Fruit fly (Drosophila melanogaster): ENCODE results near the gene CG5078.

CG5078 gene

DNA sequence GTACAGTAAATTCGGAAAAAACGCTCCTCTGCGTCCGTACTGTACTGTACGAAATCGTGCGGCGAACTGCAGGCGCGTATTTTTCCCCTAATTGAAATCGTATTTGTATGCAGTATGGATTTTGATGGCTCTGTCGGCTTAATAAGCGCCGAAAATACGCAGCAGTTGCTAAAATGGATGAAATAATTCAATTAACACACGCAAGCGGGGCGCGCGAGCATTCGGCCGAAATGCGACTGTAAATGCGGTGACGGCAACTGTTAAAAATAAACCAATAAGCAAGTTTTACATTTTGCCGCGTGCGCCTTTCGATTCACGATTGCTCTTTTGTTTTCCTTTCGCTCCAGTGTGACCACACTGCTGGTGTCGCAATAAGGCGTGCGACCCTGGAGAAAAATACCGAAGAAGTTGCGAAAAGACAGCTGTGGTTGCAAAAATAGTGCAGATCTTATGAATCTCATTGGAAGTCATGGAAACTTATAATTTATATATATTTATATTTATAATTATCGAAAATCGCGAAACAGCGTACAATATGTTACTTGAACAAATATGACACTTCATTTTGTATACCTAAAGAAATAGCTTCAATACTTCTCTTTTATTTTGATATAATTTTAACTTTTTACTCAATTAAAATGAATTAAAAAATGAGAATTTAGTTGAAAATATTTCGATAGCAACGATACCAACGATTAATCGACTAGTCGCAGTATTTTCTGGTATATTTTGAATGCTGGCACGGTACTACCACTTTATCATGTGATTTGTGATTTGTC, 32.6 kb upstream of the CG5078 start, which contains the start of the genes CG32428 and CG5969 (continued):
- TF ChIP-seq CG1621 (tag; optimal IDR thresholded peaks at IDR 0.05) (peak; percentile 11), Sox102F (GFP tag; optimal IDR thresholded peaks at IDR 0.05) (peak; percentile 47), CG6854 (GFP tag; optimal IDR thresholded peaks at IDR 0.05) (no peak), pdm3 (GFP tag; optimal IDR thresholded peaks at IDR 0.05) (peak; percentile 62), Ets96B (tag; optimal IDR thresholded peaks at IDR 0.05) (peak; percentile 75), CG6792 (GFP tag; optimal IDR thresholded peaks at IDR 0.05) (peak; percentile 60), Eip78C (GFP tag) (peak; percentile 78), OdsH (GFP tag; optimal IDR thresholded peaks at IDR 0.05) (peak; percentile 71), fd85E (GFP tag; optimal IDR thresholded peaks at IDR 0.05) (peak; percentile 33), ss (GFP tag; optimal IDR thresholded peaks at IDR 0.05) (peak; percentile 38 to 64), topi (GFP tag; optimal IDR thresholded peaks at IDR 0.05) (peak; percentile 16), CG6808 (GFP tag; optimal IDR thresholded peaks at IDR 0.05) (peak; percentile 48), CG6276 (GFP tag; optimal IDR thresholded peaks at IDR 0.05) (peak; percentile 56), svp (GFP tag) (peak; percentile 85), Hr39 (GFP tag; optimal IDR thresholded peaks at IDR 0.05) (peak; percentile 51), CG31627 (GFP tag; optimal IDR thresholded peaks at IDR 0.05) (peak; percentile 47), Sox15 (GFP tag; optimal IDR thresholded peaks at IDR 0.05) (peak; percentile 55), spab (GFP tag; optimal IDR thresholded peaks at IDR 0.05) (peak; percentile 28), CG8319 (GFP tag; optimal IDR thresholded peaks at IDR 0.05) (peak; percentile 28), CG32006 (GFP tag; optimal IDR thresholded peaks at IDR 0.05) (peak; percentile 80), Blimp-1 (GFP tag; optimal IDR thresholded peaks at IDR 0.05) (peak; percentile 46), Lpt (GFP tag; optimal IDR thresholded peaks at IDR 0.05) (no peak), acj6 (GFP tag; optimal IDR thresholded peaks at IDR 0.05) (peak; percentile 73), esn (GFP tag; optimal IDR thresholded peaks at IDR 0.05) (peak; percentile 62), fd59A (GFP tag; optimal IDR thresholded peaks at IDR 0.05) (no peak)

DNA sequence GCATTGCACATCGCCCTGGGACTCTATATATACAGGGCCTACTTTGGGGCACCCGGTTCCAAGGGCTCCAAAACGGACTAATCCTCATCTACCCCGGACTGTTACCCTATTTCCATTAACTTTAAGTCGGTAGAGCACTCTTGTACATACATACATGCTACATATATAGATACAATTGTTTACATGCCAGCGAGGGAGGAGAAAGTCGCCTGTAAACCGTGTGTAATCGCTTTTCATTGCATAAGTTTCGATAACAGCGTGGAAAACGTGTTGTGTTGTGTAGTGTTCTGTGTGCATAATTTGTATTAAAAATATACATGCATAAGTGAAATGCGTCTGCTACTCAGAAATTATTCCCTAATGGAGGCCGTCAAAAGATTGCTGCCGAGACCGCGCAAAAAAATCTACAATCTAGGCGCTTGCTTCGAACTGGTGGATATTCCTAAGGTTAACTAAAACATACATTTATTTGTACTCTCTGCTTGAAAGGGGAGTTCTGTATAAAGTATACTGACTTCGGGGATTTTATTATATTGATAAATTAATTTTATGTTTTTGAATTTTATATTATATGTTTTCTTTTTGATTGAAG, 31.5 kb upstream of the CG5078 start, which contains the start of gene isoQC:
Gene isoQC, plus strand, starts transcription at position 270 of the 592 bp plus-strand sequence.
- TF ChIP-seq fkh (GFP tag; optimal IDR thresholded peaks at IDR 0.05) (no peak), vri (GFP tag; optimal IDR thresholded peaks at IDR 0.05) (peak; percentile 52)

DNA sequence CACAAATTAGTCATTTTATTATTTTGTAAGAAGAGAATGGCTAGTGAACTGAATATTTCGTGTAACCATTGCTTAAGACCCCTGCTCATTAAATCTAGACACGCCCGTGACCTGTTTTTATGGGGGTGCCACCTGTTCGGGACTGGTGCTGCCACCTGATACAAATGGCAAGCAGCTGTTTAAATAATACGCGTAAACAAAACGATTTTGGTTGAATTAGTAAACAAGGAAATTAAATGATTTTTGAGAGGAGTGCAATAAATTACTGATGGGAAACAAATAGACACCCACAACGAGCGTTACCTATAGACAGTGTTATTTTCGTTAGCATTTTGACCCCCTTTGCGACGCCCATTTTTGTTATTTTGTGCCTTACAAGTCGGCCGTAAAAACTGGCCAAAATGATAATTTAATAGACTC, 31.0 kb upstream of the CG5078 start:
- TF ChIP-seq CG6808 (GFP tag; optimal IDR thresholded peaks at IDR 0.05): peak; percentile 73
- peak; percentile 88 for TF ChIP-seq CG10631 (GFP tag; optimal IDR thresholded peaks at IDR 0.05)
- no peak for TF ChIP-seq CG11294 (GFP tag; IDR thresholded peaks at IDR 0.05)
- TF ChIP-seq achi (GFP tag; optimal IDR thresholded peaks at IDR 0.05): peak; percentile 88
- peak; percentile 74 for TF ChIP-seq vri (GFP tag; optimal IDR thresholded peaks at IDR 0.05)
- TF ChIP-seq spab (GFP tag; optimal IDR thresholded peaks at IDR 0.05): peak; percentile 60
- peak; percentile 78 for TF ChIP-seq CG10669 (GFP tag; optimal IDR thresholded peaks at IDR 0.05)
- TF ChIP-seq fkh (GFP tag; optimal IDR thresholded peaks at IDR 0.05): peak; percentile 98
- TF ChIP-seq CG3919 (GFP tag; optimal IDR thresholded peaks at IDR 0.05): peak; percentile 93
- TF ChIP-seq CG1621 (tag; optimal IDR thresholded peaks at IDR 0.05): peak; percentile 67
- peak; percentile 89 for TF ChIP-seq CG32006 (GFP tag; optimal IDR thresholded peaks at IDR 0.05)
- no peak for TF ChIP-seq CG15336 (GFP tag; IDR thresholded peaks at IDR 0.05)
- peak; percentile 77 for TF ChIP-seq dsx (GFP tag; optimal IDR thresholded peaks at IDR 0.05; ENCODE audit: poor library complexity, severe bottlenecking)
- peak; percentile 91 for TF ChIP-seq svp (GFP tag)
- peak; percentile 79 for TF ChIP-seq CG11762 (GFP tag; optimal IDR thresholded peaks at IDR 0.05; ENCODE audit: insufficient read depth)
- peak; percentile 87 for TF ChIP-seq CG7368 (GFP tag; optimal IDR thresholded peaks at IDR 0.05)
- peak; percentile 80 for TF ChIP-seq CG3032 (tag; optimal IDR thresholded peaks at IDR 0.05)
- TF ChIP-seq ss (GFP tag; optimal IDR thresholded peaks at IDR 0.05): peak; percentile 52 to 74
- peak; percentile 80 for TF ChIP-seq Eip75B (GFP tag; optimal IDR thresholded peaks at IDR 0.05)
- TF ChIP-seq Ets96B (tag; optimal IDR thresholded peaks at IDR 0.05): peak; percentile 81
- TF ChIP-seq Blimp-1 (GFP tag; optimal IDR thresholded peaks at IDR 0.05): peak; percentile 63
- peak; percentile 87 for TF ChIP-seq Sox14 (GFP tag; optimal IDR thresholded peaks at IDR 0.05)
- TF ChIP-seq CG6792 (GFP tag; optimal IDR thresholded peaks at IDR 0.05): peak; percentile 85
- TF ChIP-seq CG16779 (tag; optimal IDR thresholded peaks at IDR 0.05): peak; percentile 74
- TF ChIP-seq Sox15 (GFP tag; optimal IDR thresholded peaks at IDR 0.05): peak; percentile 68
- TF ChIP-seq lz (GFP tag; optimal IDR thresholded peaks at IDR 0.05): peak; percentile 85
- peak; percentile 83 for TF ChIP-seq CG6276 (GFP tag; optimal IDR thresholded peaks at IDR 0.05)
- TF ChIP-seq CG9139 (GFP tag; optimal IDR thresholded peaks at IDR 0.05): peak; percentile 28
- peak; percentile 86 for TF ChIP-seq Hr39 (GFP tag; optimal IDR thresholded peaks at IDR 0.05)
- TF ChIP-seq CG4318 (GFP tag; optimal IDR thresholded peaks at IDR 0.05): peak; percentile 85
- TF ChIP-seq esn (GFP tag; optimal IDR thresholded peaks at IDR 0.05): peak; percentile 92
